Worm (Caenorhabditis elegans) whole organism, mixed stage, embryonic: ENCODE measurements around the gene T27E4.5.

Experiments
- ceh-83 ChIP-seq: fragments of 200-800 bp; sonication (Bioruptor generic); optimal IDR thresholded peaks from 2 replicates; lab custom pipeline; 2018; ENCODE audit warnings: mild to moderate bottlenecking, missing genetic modification characterization, missing compliant biosample characterization
- ces-1 ChIP-seq: fragments of 150-350 bp; optimal IDR thresholded peaks from 2 replicates; lab custom pipeline; 2014; ENCODE audit warnings: missing biosample characterization, missing genetic modification reagents, missing genetic modification characterization
- drap-1 ChIP-seq: fragments of 200-800 bp; sonication (Bioruptor generic); optimal IDR thresholded peaks from 3 replicates; lab custom pipeline; 2018; ENCODE audit warnings: mild to moderate bottlenecking, missing genetic modification characterization, missing compliant biosample characterization
- elt-3 ChIP-seq: fragments of 150-350 bp; optimal IDR thresholded peaks from 2 replicates; lab custom pipeline; 2014; ENCODE audit warnings: missing biosample characterization, missing genetic modification characterization
- ham-2 ChIP-seq: fragments of 200-800 bp; sonication (Bioruptor generic); optimal IDR thresholded peaks from 2 replicates; lab custom pipeline; 2018; ENCODE audit warnings: mild to moderate bottlenecking, missing genetic modification characterization, missing compliant biosample characterization
- lin-32 ChIP-seq: fragments of 200-800 bp; sonication (Bioruptor generic); optimal IDR thresholded peaks from 2 replicates; lab custom pipeline; 2018; ENCODE audit warnings: mild to moderate bottlenecking, missing genetic modification characterization, missing compliant biosample characterization
- nhr-237 ChIP-seq: fragments of 150-350 bp; optimal IDR thresholded peaks from 2 replicates; lab custom pipeline; 2014; ENCODE audit warnings: missing biosample characterization, missing genetic modification characterization
- nhr-28 ChIP-seq: fragments of 150-350 bp; optimal IDR thresholded peaks from 2 replicates; lab custom pipeline; 2014; ENCODE audit warnings: missing biosample characterization, missing genetic modification characterization
- nhr-76 ChIP-seq: sonication (generic microtip); optimal IDR thresholded peaks from 2 replicates; lab custom pipeline; 2017; ENCODE audit warnings: missing biosample characterization, missing genetic modification characterization
- snpc-4 ChIP-seq: fragments of 150-350 bp; optimal IDR thresholded peaks from 2 replicates; lab custom pipeline; 2014; ENCODE audit warnings: missing biosample characterization, missing genetic modification characterization
- unc-39 ChIP-seq: fragments of 150-350 bp; optimal IDR thresholded peaks from 2 replicates; lab custom pipeline; 2014; ENCODE audit warnings: missing biosample characterization, missing genetic modification characterization
- unc-62 ChIP-seq: fragments of 150-350 bp; optimal IDR thresholded peaks from 2 replicates; lab custom pipeline; 2014; ENCODE audit warnings: missing biosample characterization, missing genetic modification reagents, missing genetic modification characterization
- ztf-11 ChIP-seq: fragments of 150-350 bp; optimal IDR thresholded peaks from 2 replicates; lab custom pipeline; 2014; ENCODE audit warnings: missing biosample characterization, missing genetic modification characterization

- no peak for TF ChIP-seq nhr-76 (tag; lab: Kevin White, UChicago)
- no peak for TF ChIP-seq unc-62 (GFP tag; lab: Kevin White, UChicago)
- TF ChIP-seq ceh-83 = no peak
- TF ChIP-seq snpc-4 = no peak
- no peak for TF ChIP-seq ham-2 (GFP tag; lab: Kevin White, UChicago)
- no peak for TF ChIP-seq ces-1 (GFP tag; lab: Kevin White, UChicago)
- TF ChIP-seq nhr-28 (tag; lab: Kevin White, UChicago) = no peak
- TF ChIP-seq nhr-237 (tag; lab: Kevin White, UChicago) = no peak
- TF ChIP-seq unc-39 = no peak
- no peak for TF ChIP-seq lin-32 (GFP tag; lab: Kevin White, UChicago)
- TF ChIP-seq elt-3 = no peak
- no peak for TF ChIP-seq drap-1 (GFP tag; lab: Kevin White, UChicago)
- TF ChIP-seq ztf-11 (tag; lab: Kevin White, UChicago) = no peak
Observed at ce11 chrV:9033267-9033666, 36.3 kb downstream of the T27E4.5 start, which contains the start of gene C25E10.4.
